Worm (Caenorhabditis elegans) whole organism, L2 larva: Measurements from ENCODE around the gene M01H9.5.
A peak's percentile ranks its signal among the peaks of the same experiment; 100 is the strongest.

Source experiments
- C34F6.9 ChIP-seq: fragments of 150-350 bp; optimal IDR thresholded peaks from 2 replicates; lab custom pipeline; 2014; ENCODE audit warnings: missing biosample characterization, missing genetic modification characterization
- F13H6.1 ChIP-seq: sonication (generic microtip); optimal IDR thresholded peaks from 2 replicates; lab custom pipeline; 2016; ENCODE audit warnings: missing genetic modification characterization, missing compliant biosample characterization
- R02D3.7 ChIP-seq: fragments of 150-350 bp; optimal IDR thresholded peaks from 2 replicates; lab custom pipeline; 2014; ENCODE audit warnings: missing biosample characterization, missing genetic modification characterization
- Y55F3AM.14 ChIP-seq: fragments of 200-800 bp; sonication (Bioruptor generic); optimal IDR thresholded peaks from 2 replicates; lab custom pipeline; 2018; ENCODE audit warnings: mild to moderate bottlenecking, missing genetic modification characterization, missing compliant biosample characterization
- ZK546.5 ChIP-seq: sonication (generic microtip); optimal IDR thresholded peaks from 2 replicates; lab custom pipeline; 2017; ENCODE audit warnings: missing biosample characterization, missing genetic modification characterization
- alr-1 ChIP-seq: fragments of 150-350 bp; optimal IDR thresholded peaks from 2 replicates; lab custom pipeline; 2014; ENCODE audit warnings: missing biosample characterization, missing genetic modification characterization
- aly-2 ChIP-seq: fragments of 150-350 bp; optimal IDR thresholded peaks from 2 replicates; lab custom pipeline; 2014; ENCODE audit warnings: missing biosample characterization, missing genetic modification characterization
- ama-1 ChIP-seq: fragments of 150-350 bp; optimal IDR thresholded peaks from 2 replicates; lab custom pipeline; 2018; ENCODE audit warnings: inconsistent platforms
- blmp-1 ChIP-seq: sonication (generic microtip); optimal IDR thresholded peaks from 2 replicates; lab custom pipeline; 2017; ENCODE audit warnings: missing genetic modification characterization, mild to moderate bottlenecking, missing compliant biosample characterization, antibody characterized with exemption, moderate library complexity; ENCODE audit not compliant: insufficient read depth
- crh-2 ChIP-seq: sonication (generic microtip); optimal IDR thresholded peaks from 2 replicates; lab custom pipeline; 2017; ENCODE audit warnings: missing biosample characterization, missing genetic modification characterization
- dmd-4 ChIP-seq: sonication (generic microtip); optimal IDR thresholded peaks from 2 replicates; lab custom pipeline; 2017; ENCODE audit warnings: missing biosample characterization, missing genetic modification characterization
- egl-27 ChIP-seq: sonication (generic microtip); optimal IDR thresholded peaks from 3 replicates; lab custom pipeline; 2017; ENCODE audit warnings: missing biosample characterization, missing genetic modification reagents, missing genetic modification characterization
- elt-1 ChIP-seq: fragments of 150-350 bp; optimal IDR thresholded peaks from 2 replicates; lab custom pipeline; 2014; ENCODE audit warnings: missing biosample characterization, missing genetic modification characterization
- elt-3 ChIP-seq: sonication (generic microtip); optimal IDR thresholded peaks from 2 replicates; lab custom pipeline; 2017; ENCODE audit warnings: missing biosample characterization, missing genetic modification characterization
- fos-1 ChIP-seq: fragments of 150-350 bp; optimal IDR thresholded peaks from 2 replicates; lab custom pipeline; 2014; ENCODE audit warnings: missing biosample characterization, missing genetic modification characterization
- gmeb-1 ChIP-seq: fragments of 150-350 bp; optimal IDR thresholded peaks from 2 replicates; lab custom pipeline; 2014; ENCODE audit warnings: missing biosample characterization, missing genetic modification characterization
- lin-11 ChIP-seq: fragments of 150-350 bp; sonication (generic microtip); optimal IDR thresholded peaks from 2 replicates; lab custom pipeline; 2014; ENCODE audit warnings: missing biosample characterization, missing genetic modification characterization, inconsistent platforms, mixed read lengths
- lin-13 ChIP-seq: fragments of 150-350 bp; optimal IDR thresholded peaks from 2 replicates; lab custom pipeline; 2014; ENCODE audit warnings: missing biosample characterization, missing genetic modification reagents, missing genetic modification characterization
- lin-39 ChIP-seq: fragments of 150-350 bp; optimal IDR thresholded peaks from 2 replicates; lab custom pipeline; 2014; ENCODE audit warnings: missing biosample characterization, missing genetic modification reagents, missing genetic modification characterization
- lsy-2 ChIP-seq, 2 experiments: fragments of 150-350 bp in 1 of 2; sonication (generic microtip) in 1 of 2; optimal IDR thresholded peaks; 2 replicates each; lab custom pipeline; 2014 to 2017; ENCODE audit warnings: missing biosample characterization in 2 of 2, missing genetic modification characterization in 2 of 2
- mab-5 ChIP-seq: fragments of 150-350 bp; optimal IDR thresholded peaks from 2 replicates; lab custom pipeline; 2014; ENCODE audit warnings: missing biosample characterization, missing genetic modification characterization
- mbf-1 ChIP-seq: sonication (generic microtip); optimal IDR thresholded peaks from 2 replicates; lab custom pipeline; 2017; ENCODE audit warnings: missing biosample characterization, missing genetic modification characterization
- mdl-1 ChIP-seq, 2 experiments: fragments of 150-350 bp in 1 of 2; sonication (generic microtip) in 1 of 2; optimal IDR thresholded peaks; 2 replicates each; lab custom pipeline; 2017; ENCODE audit warnings: missing biosample characterization in 2 of 2, missing genetic modification characterization in 2 of 2
- nhr-10 ChIP-seq: sonication (generic microtip); optimal IDR thresholded peaks from 2 replicates; lab custom pipeline; 2017; ENCODE audit warnings: missing biosample characterization, missing genetic modification characterization
- nhr-12 ChIP-seq: fragments of 150-350 bp; optimal IDR thresholded peaks from 2 replicates; lab custom pipeline; 2014; ENCODE audit warnings: missing biosample characterization, missing genetic modification characterization
- nhr-129 ChIP-seq: fragments of 150-350 bp; optimal IDR thresholded peaks from 2 replicates; lab custom pipeline; 2014; ENCODE audit warnings: missing biosample characterization, missing genetic modification characterization
- nhr-23 ChIP-seq: fragments of 150-350 bp; optimal IDR thresholded peaks from 2 replicates; lab custom pipeline; 2014; ENCODE audit warnings: missing biosample characterization, missing genetic modification reagents, missing genetic modification characterization
- nhr-25 ChIP-seq: fragments of 150-350 bp; sonication (generic microtip); optimal IDR thresholded peaks from 3 replicates; lab custom pipeline; 2014; ENCODE audit warnings: missing biosample characterization, missing genetic modification characterization
- nhr-6 ChIP-seq: fragments of 150-350 bp; optimal IDR thresholded peaks from 2 replicates; lab custom pipeline; 2014; ENCODE audit warnings: missing biosample characterization, missing genetic modification characterization
- peb-1 ChIP-seq: fragments of 150-350 bp; optimal IDR thresholded peaks from 2 replicates; lab custom pipeline; 2014; ENCODE audit warnings: missing biosample characterization, missing genetic modification characterization
- sem-4 ChIP-seq: fragments of 150-350 bp; optimal IDR thresholded peaks from 2 replicates; lab custom pipeline; 2014; ENCODE audit warnings: missing biosample characterization, missing genetic modification reagents, missing genetic modification characterization
- sma-3 ChIP-seq: sonication (generic microtip); optimal IDR thresholded peaks from 2 replicates; lab custom pipeline; 2016; ENCODE audit warnings: missing genetic modification reagents, missing genetic modification characterization, missing compliant biosample characterization
- sma-9 ChIP-seq, 2 experiments: fragments of 150-350 bp in 1 of 2; sonication (generic microtip) in 1 of 2; optimal IDR thresholded peaks; 2 replicates each; lab custom pipeline; 2014 to 2016; ENCODE audit warnings: missing genetic modification characterization in 2 of 2, mild to moderate bottlenecking in 1 of 2, missing biosample characterization in 1 of 2, missing compliant biosample characterization in 1 of 2, missing genetic modification reagents in 1 of 2, moderate library complexity in 1 of 2
- snpc-4 ChIP-seq: fragments of 150-350 bp; optimal IDR thresholded peaks from 2 replicates; lab custom pipeline; 2014; ENCODE audit warnings: missing biosample characterization, missing genetic modification characterization
- unc-39 ChIP-seq: fragments of 150-350 bp; optimal IDR thresholded peaks from 2 replicates; lab custom pipeline; 2014; ENCODE audit warnings: missing biosample characterization, missing genetic modification characterization
- unc-55 ChIP-seq: fragments of 150-350 bp; sonication (generic microtip); optimal IDR thresholded peaks from 3 replicates; lab custom pipeline; 2014; ENCODE audit warnings: missing biosample characterization, missing genetic modification reagents, missing genetic modification characterization
- unc-62 ChIP-seq: fragments of 150-350 bp; optimal IDR thresholded peaks from 2 replicates; lab custom pipeline; 2014; ENCODE audit warnings: missing biosample characterization, missing genetic modification reagents, missing genetic modification characterization
- ztf-1 ChIP-seq: fragments of 200-800 bp; sonication (Bioruptor generic); conservative IDR thresholded peaks from 2 replicates; pipeline ENCODE4 v1.3.6; 2022; ENCODE audit warnings: missing genetic modification characterization, missing compliant biosample characterization
- ztf-11 ChIP-seq: sonication (generic microtip); optimal IDR thresholded peaks from 2 replicates; lab custom pipeline; 2017; ENCODE audit warnings: missing biosample characterization, missing genetic modification characterization
- ztf-4 ChIP-seq: fragments of 150-350 bp; optimal IDR thresholded peaks from 2 replicates; lab custom pipeline; 2014; ENCODE audit warnings: missing biosample characterization, missing genetic modification characterization

Gene M01H9.5

DNA sequence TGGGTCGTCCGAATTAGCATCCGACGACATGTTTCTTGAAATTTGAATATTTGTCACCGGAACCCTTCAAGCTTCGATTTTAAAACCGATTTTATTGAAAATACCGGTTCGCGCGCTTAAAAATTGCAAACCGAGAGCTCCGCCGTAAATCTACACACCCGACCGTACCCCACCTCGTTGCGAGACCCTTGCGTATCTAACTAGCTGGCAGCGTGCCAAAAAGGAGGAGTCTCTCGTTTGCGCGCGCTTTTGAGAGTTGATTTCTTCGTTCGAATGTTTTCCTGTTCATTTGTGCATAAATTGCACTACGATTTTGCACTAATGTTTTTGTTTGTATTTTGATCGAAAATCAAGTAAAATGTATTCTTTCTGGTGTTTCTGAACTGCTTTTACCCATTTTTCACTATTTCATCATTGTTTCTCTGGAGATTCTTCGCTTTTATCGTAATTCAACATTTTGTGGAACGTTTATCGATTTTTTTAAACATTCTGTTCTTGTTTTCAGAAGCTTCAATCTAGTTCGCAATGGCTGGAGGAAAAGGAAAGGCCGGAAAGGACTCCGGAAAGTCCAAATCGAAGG, 19.5 kb upstream of the M01H9.5 start, which contains the start of the genes wapl-1 and htz-1 (continued):
- TF ChIP-seq snpc-4 (tag; lab: Kevin White, UChicago) (peak; percentile 82), nhr-129 (tag; lab: Kevin White, UChicago) (peak; percentile 96), elt-1 (no peak), ztf-4 (tag; lab: Kevin White, UChicago) (peak; percentile 96), nhr-25 (peak; percentile 95), Y55F3AM.14 (GFP tag; lab: Kevin White, UChicago) (peak; percentile 79), peb-1 (tag; lab: Kevin White, UChicago) (no peak), unc-39 (tag; lab: Kevin White, UChicago) (no peak), F13H6.1 (tag; lab: Kevin White, UChicago) (peak; percentile 96), dmd-4 (tag; lab: Kevin White, UChicago) (no peak), blmp-1 (tag; lab: Kevin White, UChicago) (peak; percentile 72), ama-1 (lab: Kevin White, UChicago) (peak; percentile 78), sma-9 (GFP tag; optimal IDR thresholded peaks at IDR 0.05; lab: Kevin White, UChicago) (peak; percentile 97), sma-9 (tag; optimal IDR thresholded peaks at IDR 0.05; lab: Kevin White, UChicago) (no peak), mbf-1 (tag; lab: Kevin White, UChicago) (no peak), crh-2 (tag; lab: Kevin White, UChicago) (peak; percentile 97), ztf-11 (no peak), ztf-1 (GFP tag; lab: Robert Waterston, UW) (no peak), fos-1 (peak; percentile 91), mdl-1 (tag; optimal IDR thresholded peaks at IDR 0.05; lab: Kevin White, UChicago) (peak; percentile 29 to 67), nhr-23 (tag; lab: Kevin White, UChicago) (no peak), gmeb-1 (tag; lab: Kevin White, UChicago) (peak; percentile 95)

ce11 chrIV:4446884-4447283, 18.4 kb upstream of the M01H9.5 start:
- TF ChIP-seq ZK546.5 (tag; lab: Kevin White, UChicago) = peak; percentile 39
- TF ChIP-seq lin-13 = peak; percentile 53
- no peak for TF ChIP-seq sem-4 (tag; lab: Kevin White, UChicago)
- peak; percentile 85 for TF ChIP-seq fos-1
- no peak for TF ChIP-seq nhr-10 (tag; lab: Kevin White, UChicago)
- no peak for TF ChIP-seq dmd-4 (tag; lab: Kevin White, UChicago)
- TF ChIP-seq ama-1 (lab: Kevin White, UChicago) = peak; percentile 71
- peak; percentile 44 for TF ChIP-seq ztf-4 (tag; lab: Kevin White, UChicago)
- peak; percentile 22 for TF ChIP-seq gmeb-1 (tag; lab: Kevin White, UChicago)
- peak; percentile 61 for TF ChIP-seq unc-55 (GFP tag; lab: Kevin White, UChicago)
- peak; percentile 25 to 81 for TF ChIP-seq lsy-2 (tag; optimal IDR thresholded peaks at IDR 0.05; lab: Kevin White, UChicago)
- TF ChIP-seq sma-3 (GFP tag; lab: Kevin White, UChicago) = peak; percentile 38
- peak; percentile 53 for TF ChIP-seq C34F6.9 (tag; lab: Kevin White, UChicago)
- no peak for TF ChIP-seq snpc-4 (tag; lab: Kevin White, UChicago)
- peak; percentile 73 for TF ChIP-seq nhr-129 (tag; lab: Kevin White, UChicago)
- TF ChIP-seq crh-2 (tag; lab: Kevin White, UChicago) = peak; percentile 55
- TF ChIP-seq nhr-25 = peak; percentile 8

DNA sequence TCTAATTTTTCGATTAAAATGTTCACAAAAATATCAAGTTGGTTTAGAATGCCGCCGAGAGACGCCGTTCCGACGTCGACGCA, 18.2 kb upstream of the M01H9.5 start, which contains the start of gene chat-1:
Gene chat-1 (plus strand): TSS at position 48 of the 83 bp plus-strand sequence.
- no peak for TF ChIP-seq lin-11
- TF ChIP-seq alr-1 (tag; lab: Kevin White, UChicago) = no peak
- TF ChIP-seq Y55F3AM.14 (GFP tag; lab: Kevin White, UChicago) = no peak
- TF ChIP-seq unc-39 (tag; lab: Kevin White, UChicago) = no peak
- TF ChIP-seq nhr-23 (tag; lab: Kevin White, UChicago) = no peak
- no peak for TF ChIP-seq egl-27 (tag; lab: Kevin White, UChicago)
- TF ChIP-seq elt-3 = no peak
- no peak for TF ChIP-seq nhr-25
- no peak for TF ChIP-seq F13H6.1 (tag; lab: Kevin White, UChicago)
- no peak for TF ChIP-seq ztf-4 (tag; lab: Kevin White, UChicago)
- TF ChIP-seq lin-39 = no peak
- TF ChIP-seq blmp-1 (tag; lab: Kevin White, UChicago) = no peak
- TF ChIP-seq aly-2 (tag; lab: Kevin White, UChicago) = no peak
- TF ChIP-seq, all 48 proteins: peak for 0

DNA sequence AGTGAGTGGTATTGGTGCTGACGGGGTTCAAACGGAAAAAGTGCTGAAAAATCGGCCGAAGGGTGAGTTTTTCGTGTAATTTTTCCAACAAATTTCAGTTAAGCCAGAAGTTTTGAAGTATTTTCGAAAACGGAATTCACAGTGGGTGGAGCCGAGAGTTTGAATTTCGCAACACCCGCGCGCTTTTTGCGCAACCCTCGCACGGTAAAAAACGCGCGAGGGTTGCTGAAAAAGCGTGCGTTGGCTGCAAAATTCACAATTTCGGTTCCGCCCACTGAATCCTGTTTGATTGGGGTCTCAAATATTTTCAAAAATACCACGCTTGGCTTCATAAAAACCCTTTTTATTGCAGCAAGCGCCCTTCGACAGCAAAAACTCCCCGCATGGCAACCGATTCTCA, 17.9 kb upstream of the M01H9.5 start:
- TF ChIP-seq ama-1 (lab: Kevin White, UChicago) (no peak), nhr-12 (no peak), lsy-2 (tag; optimal IDR thresholded peaks at IDR 0.05; lab: Kevin White, UChicago) (no peak), unc-62 (no peak), crh-2 (tag; lab: Kevin White, UChicago) (no peak), F13H6.1 (tag; lab: Kevin White, UChicago) (no peak), ztf-1 (GFP tag; lab: Robert Waterston, UW) (no peak), elt-3 (no peak), ztf-4 (tag; lab: Kevin White, UChicago) (no peak), R02D3.7 (no peak), nhr-6 (tag; lab: Kevin White, UChicago) (no peak), mab-5 (tag; lab: Kevin White, UChicago) (no peak), mbf-1 (tag; lab: Kevin White, UChicago) (no peak), elt-1 (no peak), egl-27 (tag; lab: Kevin White, UChicago) (no peak)
